Worm (Caenorhabditis elegans): Measurements from ENCODE around the gene F52D2.12.

Gene F52D2.12

ce11 chrX:1977708-1978107 lies at the start of gene F52D2.12:
Gene F52D2.12, plus strand, starts transcription at chrX:1978014.
- TF ChIP-seq hlh-30 (tag; optimal IDR thresholded peaks at IDR 0.05; ENCODE audit: insufficient read depth) = no peak
- TF ChIP-seq sdc-2 (tag; optimal IDR thresholded peaks at IDR 0.05) = peak; percentile 48

ce11 chrX:1933527-1933926 lies 44.3 kb upstream of the F52D2.12 start:
- peak; percentile 9 for TF ChIP-seq sdc-2 (tag; optimal IDR thresholded peaks at IDR 0.05)

ce11 chrX:1935438-1935837 lies 42.4 kb upstream of the F52D2.12 start:
- TF ChIP-seq sox-2 (GFP tag; IDR thresholded peaks at IDR 0.05) (no peak), pha-2 (tag; optimal IDR thresholded peaks at IDR 0.05) (no peak), dmd-4 (tag; optimal IDR thresholded peaks at IDR 0.05; ENCODE audit: borderline replicate concordance) (no peak), C38D4.7 (GFP tag; optimal IDR thresholded peaks at IDR 0.05) (no peak), lim-6 (tag; optimal IDR thresholded peaks at IDR 0.05) (no peak), pha-4 (tag; optimal IDR thresholded peaks at IDR 0.05) (no peak), ceh-14 (tag; optimal IDR thresholded peaks at IDR 0.05) (no peak)

- TF ChIP-seq pqm-1 (tag; optimal IDR thresholded peaks at IDR 0.05) (no peak), ceh-19 (GFP tag; optimal IDR thresholded peaks at IDR 0.05) (no peak)
These were observed 38.6 kb upstream of the F52D2.12 start for ce11 chrX:1939248-1939647.

- TF ChIP-seq che-1 (tag; optimal IDR thresholded peaks at IDR 0.05) (no peak), pros-1 (tag; optimal IDR thresholded peaks at IDR 0.05) (no peak), ama-1 (optimal IDR thresholded peaks at IDR 0.05) (no peak), odd-2 (tag; optimal IDR thresholded peaks at IDR 0.05) (no peak), ceh-18 (tag; optimal IDR thresholded peaks at IDR 0.05) (no peak), unc-86 (tag; optimal IDR thresholded peaks at IDR 0.05) (no peak), ets-4 (tag; optimal IDR thresholded peaks at IDR 0.05) (no peak), C38D4.7 (GFP tag; optimal IDR thresholded peaks at IDR 0.05) (no peak), nhr-11 (tag; optimal IDR thresholded peaks at IDR 0.05) (no peak), ceh-14 (tag; optimal IDR thresholded peaks at IDR 0.05) (no peak), ceh-24 (tag; optimal IDR thresholded peaks at IDR 0.05) (no peak), tbx-2 (tag; optimal IDR thresholded peaks at IDR 0.05) (no peak), pha-2 (tag; optimal IDR thresholded peaks at IDR 0.05) (no peak), K02D7.2 (tag; optimal IDR thresholded peaks at IDR 0.05) (no peak), zip-5 (tag; optimal IDR thresholded peaks at IDR 0.05) (no peak), sox-2 (GFP tag; IDR thresholded peaks at IDR 0.05) (no peak), pat-9 (tag; optimal IDR thresholded peaks at IDR 0.05) (no peak)
These were observed 37.9 kb upstream of the F52D2.12 start, which contains the start of gene Y59E1A.4 for ce11 chrX:1939887-1940286. Gene Y59E1A.4, minus strand, starts transcription at chrX:1939987.

- TF ChIP-seq nhr-11 (tag; optimal IDR thresholded peaks at IDR 0.05) = no peak
- TF ChIP-seq lin-11 (tag; optimal IDR thresholded peaks at IDR 0.05) = no peak
- TF ChIP-seq unc-86 (tag; optimal IDR thresholded peaks at IDR 0.05) = no peak
- TF ChIP-seq sox-2 (GFP tag; IDR thresholded peaks at IDR 0.05) = no peak
- no peak for TF ChIP-seq ceh-2 (tag; optimal IDR thresholded peaks at IDR 0.05)
- TF ChIP-seq sdc-2 (tag; optimal IDR thresholded peaks at IDR 0.05) = no peak
- TF ChIP-seq ceh-31 (tag; optimal IDR thresholded peaks at IDR 0.05) = no peak
- no peak for TF ChIP-seq elt-4 (tag; optimal IDR thresholded peaks at IDR 0.05)
- TF ChIP-seq ceh-24 (tag; optimal IDR thresholded peaks at IDR 0.05) = no peak
- no peak for TF ChIP-seq ztf-16 (tag; optimal IDR thresholded peaks at IDR 0.05)
- no peak for TF ChIP-seq C08G9.2 (tag; optimal IDR thresholded peaks at IDR 0.05)
- no peak for TF ChIP-seq ahr-1 (tag; optimal IDR thresholded peaks at IDR 0.05)
- no peak for TF ChIP-seq ceh-14 (tag; optimal IDR thresholded peaks at IDR 0.05)
- TF ChIP-seq K09A11.1 (tag; optimal IDR thresholded peaks at IDR 0.05; ENCODE audit: insufficient read depth) = no peak
- TF ChIP-seq pag-3 (tag; optimal IDR thresholded peaks at IDR 0.05; ENCODE audit: borderline replicate concordance) = no peak
- TF ChIP-seq hlh-6 (tag; optimal IDR thresholded peaks at IDR 0.05) = no peak
- no peak for TF ChIP-seq T23F11.4 (GFP tag; optimal IDR thresholded peaks at IDR 0.05)
These were observed 18.8 kb upstream of the F52D2.12 start for ce11 chrX:1959063-1959462.
